Worm (Caenorhabditis elegans) whole organism, early embryonic: Measurements from ENCODE around the gene F11G11.13.
"Not testable (repeated sequence)": the region's sequence is repeated elsewhere in the genome, so short reads cannot be mapped to it uniquely, and the experiment has no call there.

Source experiments
- B0310.2 ChIP-seq: sonication (generic microtip); optimal IDR thresholded peaks from 2 replicates; lab custom pipeline; 2016; ENCODE audit warnings: mild to moderate bottlenecking, missing genetic modification characterization, missing compliant biosample characterization
- F13C5.2 ChIP-seq: sonication (generic microtip); optimal IDR thresholded peaks from 2 replicates; lab custom pipeline; 2017; ENCODE audit warnings: mild to moderate bottlenecking, missing genetic modification characterization, inconsistent platforms, missing compliant biosample characterization
- aly-1 ChIP-seq: sonication (generic microtip); optimal IDR thresholded peaks from 2 replicates; lab custom pipeline; 2016; ENCODE audit warnings: missing genetic modification characterization, missing compliant biosample characterization
- ama-1 ChIP-seq: fragments of 150-350 bp; optimal IDR thresholded peaks from 2 replicates; lab custom pipeline; 2014
- ceh-13 ChIP-seq: fragments of 200-800 bp; sonication (Bioruptor generic); optimal IDR thresholded peaks from 2 replicates; lab custom pipeline; 2018; ENCODE audit warnings: mild to moderate bottlenecking, missing genetic modification characterization, missing compliant biosample characterization
- ceh-36 ChIP-seq: sonication (generic microtip); optimal IDR thresholded peaks from 2 replicates; lab custom pipeline; 2016; ENCODE audit warnings: missing genetic modification characterization, inconsistent platforms, missing compliant biosample characterization
- ets-7 ChIP-seq: sonication (generic microtip); optimal IDR thresholded peaks from 2 replicates; lab custom pipeline; 2016; ENCODE audit warnings: missing genotype, missing genetic modification characterization, missing compliant biosample characterization
- flt-1 ChIP-seq: fragments of 200-800 bp; sonication (Bioruptor generic); IDR thresholded peaks from 2 replicates; pipeline ENCODE4 v1.3.6; 2022; ENCODE audit warnings: missing genetic modification characterization, missing compliant biosample characterization
- hmbx-1 ChIP-seq: sonication (generic microtip); optimal IDR thresholded peaks from 2 replicates; lab custom pipeline; 2016; ENCODE audit warnings: mild to moderate bottlenecking, missing genetic modification characterization, missing compliant biosample characterization
- hmg-4 ChIP-seq: fragments of 200-800 bp; sonication (Bioruptor generic); optimal IDR thresholded peaks from 2 replicates; lab custom pipeline; 2018; ENCODE audit warnings: mild to moderate bottlenecking, missing genetic modification characterization, missing compliant biosample characterization
- hnd-1 ChIP-seq: sonication (generic microtip); optimal IDR thresholded peaks from 2 replicates; lab custom pipeline; 2016; ENCODE audit warnings: missing genetic modification characterization, missing compliant biosample characterization
- pes-1 ChIP-seq: fragments of 200-800 bp; sonication (Bioruptor generic); IDR thresholded peaks from 2 replicates; pipeline ENCODE4 v1.3.6; 2022; ENCODE audit warnings: missing genetic modification reagents, missing genetic modification characterization, missing compliant biosample characterization
- scrt-1 ChIP-seq: fragments of 200-800 bp; sonication (Bioruptor generic); IDR thresholded peaks from 2 replicates; pipeline ENCODE4 v1.3.6; 2022; ENCODE audit warnings: missing genetic modification characterization, missing compliant biosample characterization
- sea-1 ChIP-seq: fragments of 200-800 bp; sonication (Bioruptor generic); conservative IDR thresholded peaks from 2 replicates; pipeline ENCODE4 v1.3.6; 2022; ENCODE audit warnings: missing genetic modification characterization, missing compliant biosample characterization
- tbx-11 ChIP-seq: fragments of 200-800 bp; sonication (Bioruptor generic); IDR thresholded peaks from 2 replicates; pipeline ENCODE4 v1.3.6; 2022; ENCODE audit warnings: missing genetic modification characterization, missing compliant biosample characterization
- tbx-37 ChIP-seq: fragments of 200-800 bp; sonication (Bioruptor generic); conservative IDR thresholded peaks from 2 replicates; pipeline ENCODE4 v1.3.6; 2022; ENCODE audit warnings: missing genetic modification reagents, missing genetic modification characterization, missing compliant biosample characterization
- tra-4 ChIP-seq: sonication (generic microtip); optimal IDR thresholded peaks from 2 replicates; lab custom pipeline; 2017; ENCODE audit warnings: missing genetic modification characterization, missing compliant biosample characterization

Gene F11G11.13

DNA sequence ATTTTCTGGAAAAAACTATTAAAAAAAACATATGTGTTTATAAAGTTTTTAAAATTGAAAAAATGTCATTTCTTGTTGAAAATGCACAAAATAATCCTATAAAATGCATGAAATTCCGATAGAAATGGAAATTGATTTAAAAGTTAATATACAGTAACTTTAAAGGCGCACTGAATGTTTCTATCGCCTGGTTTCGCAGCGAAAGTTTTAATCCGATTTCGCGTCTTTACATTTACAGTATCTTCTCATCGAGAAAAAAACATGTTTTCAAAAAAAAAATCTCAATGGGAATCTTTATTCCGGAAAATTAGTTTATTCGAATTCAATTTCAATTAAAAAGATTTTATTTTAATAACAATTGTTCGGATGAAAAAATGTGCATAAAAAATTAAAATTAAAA, 38.2 kb upstream of the F11G11.13 start, which contains the start of gene R05F9.11:
TSS of gene R05F9.11 (minus strand) at position 5 of the 400 bp plus-strand sequence.
- no peak for TF ChIP-seq ceh-36
- no peak for TF ChIP-seq ama-1 (lab: Kevin White, UChicago)
- TF ChIP-seq tbx-11 (GFP tag; lab: Robert Waterston, UW) = no peak
- TF ChIP-seq hmg-4 (GFP tag; lab: Kevin White, UChicago) = no peak
- TF ChIP-seq ceh-13 (GFP tag; lab: Kevin White, UChicago) = no peak
- TF ChIP-seq hnd-1 (tag; lab: Kevin White, UChicago) = no peak
- TF ChIP-seq tra-4 (tag; lab: Kevin White, UChicago) = no peak
- no peak for TF ChIP-seq aly-1
- no peak for TF ChIP-seq sea-1
- TF ChIP-seq ets-7 = no peak
- no peak for TF ChIP-seq hmbx-1 (tag; lab: Kevin White, UChicago)
- no peak for TF ChIP-seq F13C5.2

DNA sequence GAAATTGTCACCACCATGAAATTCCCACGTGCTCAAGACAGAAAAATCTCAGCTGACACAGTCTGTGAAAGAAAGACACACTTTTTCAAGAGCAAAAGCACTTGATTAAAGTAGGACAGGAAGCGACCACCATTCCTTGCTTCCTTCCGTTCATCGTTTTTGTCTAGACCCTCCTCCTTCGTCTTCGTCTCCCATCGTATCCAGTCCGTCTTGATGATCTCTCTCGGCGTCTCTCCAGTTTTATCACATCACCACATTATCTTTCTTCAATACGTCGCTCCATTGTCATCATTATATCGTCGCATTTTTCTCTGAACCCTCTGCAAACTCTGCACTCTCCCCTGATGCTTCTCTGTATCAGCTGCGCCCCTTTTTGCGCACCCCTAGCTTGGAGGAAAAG, 32.2 kb upstream of the F11G11.13 start:
- TF ChIP-seq hnd-1 (tag; lab: Kevin White, UChicago) (no peak), aly-1 (no peak), sea-1 (no peak), ceh-13 (GFP tag; lab: Kevin White, UChicago) (no peak), flt-1 (GFP tag; lab: Robert Waterston, UW) (no peak), ceh-36 (no peak), ets-7 (no peak), tra-4 (tag; lab: Kevin White, UChicago) (no peak), tbx-11 (GFP tag; lab: Robert Waterston, UW) (no peak), scrt-1 (GFP tag; lab: Robert Waterston, UW) (no peak), hmg-4 (GFP tag; lab: Kevin White, UChicago) (no peak), tbx-37 (GFP tag; lab: Robert Waterston, UW) (no peak), hmbx-1 (tag; lab: Kevin White, UChicago) (no peak), pes-1 (GFP tag; lab: Robert Waterston, UW) (no peak), B0310.2 (tag; lab: Kevin White, UChicago) (no peak), ama-1 (lab: Kevin White, UChicago) (no peak), F13C5.2 (no peak)

DNA sequence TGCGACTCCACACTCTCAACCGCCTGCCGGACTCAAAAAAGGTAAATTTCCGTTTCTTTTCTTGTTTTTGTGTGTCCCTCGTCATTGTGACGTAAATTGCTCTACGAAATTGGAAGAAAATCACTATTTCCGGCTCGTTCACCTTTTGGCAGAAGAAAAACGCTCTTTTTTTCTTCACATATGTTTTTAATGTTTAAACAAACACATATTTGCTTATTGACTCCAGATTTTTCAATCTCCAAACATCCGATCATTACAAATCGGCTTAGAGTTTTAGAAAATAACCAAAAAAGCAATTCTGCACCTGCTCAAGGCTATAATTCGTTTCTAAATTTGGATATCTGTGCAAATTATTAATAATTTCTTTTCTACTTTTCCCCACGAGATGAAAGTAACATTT, 29.9 kb upstream of the F11G11.13 start:
- TF ChIP-seq tbx-11 (GFP tag; lab: Robert Waterston, UW) (no peak), ceh-36 (no peak)

DNA sequence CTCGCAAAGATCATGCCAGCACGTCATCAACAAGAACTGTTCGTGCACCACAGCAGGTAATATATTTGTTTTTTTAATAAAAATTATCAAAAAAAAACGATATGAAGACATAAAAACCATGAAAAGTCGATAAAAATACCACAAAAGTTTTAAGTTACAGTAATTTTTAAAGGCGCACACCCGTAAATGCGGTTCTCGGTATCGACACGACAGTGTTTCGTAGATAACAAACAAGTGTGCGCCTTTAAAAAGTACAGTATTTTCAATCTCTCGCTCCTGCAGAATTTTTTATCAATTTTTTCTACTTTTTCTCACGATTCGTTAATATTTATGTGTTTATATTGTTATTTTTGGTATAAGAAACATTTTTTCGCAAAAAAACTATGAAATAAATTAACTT, 29.4 kb upstream of the F11G11.13 start:
- TF ChIP-seq ceh-36 (no peak), aly-1 (no peak)

DNA sequence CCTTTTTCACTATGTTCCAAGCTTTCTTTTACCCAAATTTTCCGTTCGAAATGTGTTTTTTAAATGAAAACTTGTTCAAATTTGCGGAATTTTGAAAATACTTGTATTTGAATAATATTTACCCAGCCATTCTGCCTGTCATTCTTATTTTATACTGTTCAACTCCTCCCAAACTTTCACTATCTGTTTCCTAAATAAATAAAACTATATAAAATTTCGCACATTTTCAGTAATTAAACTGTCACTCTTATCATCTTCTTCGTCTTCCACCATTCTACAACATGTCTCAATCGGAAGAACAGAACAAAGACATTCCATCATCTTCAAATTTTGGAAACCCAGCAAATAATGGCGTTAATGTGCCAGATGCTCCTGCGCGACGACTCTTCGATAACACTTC, 28.8 kb upstream of the F11G11.13 start, which contains the start of gene btbd-10:
TSS of gene btbd-10 (plus strand) at position 231 of the 400 bp plus-strand sequence.
- TF ChIP-seq ceh-13 (GFP tag; lab: Kevin White, UChicago) (no peak), tra-4 (tag; lab: Kevin White, UChicago) (no peak), ama-1 (lab: Kevin White, UChicago) (no peak), hmg-4 (GFP tag; lab: Kevin White, UChicago) (no peak), aly-1 (no peak), F13C5.2 (no peak), hmbx-1 (tag; lab: Kevin White, UChicago) (no peak), ets-7 (no peak)

DNA sequence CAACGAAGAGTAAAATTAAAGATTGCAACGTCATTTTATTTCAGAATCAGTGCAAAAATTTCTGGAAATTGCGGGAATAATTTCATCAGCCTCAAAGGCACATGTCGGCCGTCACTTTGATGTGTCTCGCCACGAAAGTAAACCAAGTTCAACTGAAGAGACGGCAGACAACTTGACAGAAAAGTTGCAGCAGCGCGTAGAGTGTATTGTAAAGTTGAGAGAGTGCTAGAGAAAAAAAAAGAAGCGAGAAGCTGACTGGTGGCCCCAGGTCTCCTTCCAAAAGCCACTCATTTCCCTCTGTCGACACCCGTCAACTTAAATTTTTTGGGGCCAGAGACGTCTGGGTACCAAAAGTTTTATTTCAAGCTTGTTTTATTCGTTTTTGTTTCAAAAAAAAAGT, 28.3 kb upstream of the F11G11.13 start:
- TF ChIP-seq pes-1 (GFP tag; lab: Robert Waterston, UW) = no peak
- TF ChIP-seq F13C5.2 = peak; percentile 3
- no peak for TF ChIP-seq tbx-11 (GFP tag; lab: Robert Waterston, UW)
- no peak for TF ChIP-seq ceh-36
- TF ChIP-seq aly-1 = no peak
- no peak for TF ChIP-seq ama-1 (lab: Kevin White, UChicago)
- no peak for TF ChIP-seq tra-4 (tag; lab: Kevin White, UChicago)
- TF ChIP-seq scrt-1 (GFP tag; lab: Robert Waterston, UW) = no peak

DNA sequence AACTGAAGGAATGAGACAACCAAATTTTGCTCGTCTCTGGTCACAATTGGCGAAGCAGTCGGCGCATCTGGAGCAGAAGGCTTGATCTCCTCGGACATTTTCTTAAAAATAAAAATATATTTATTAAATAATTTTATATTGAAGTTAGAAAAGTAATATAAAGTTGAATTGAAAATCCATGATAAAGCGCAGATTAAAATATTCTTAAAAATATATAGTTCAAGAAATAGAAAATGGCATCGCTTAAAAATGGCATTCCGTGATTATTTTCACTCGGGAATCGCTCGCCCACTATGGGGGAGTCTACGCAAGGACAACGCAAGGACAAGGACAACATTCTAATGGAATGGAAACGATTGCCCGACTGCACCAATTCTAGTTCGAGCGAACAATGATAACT, 27.7 kb upstream of the F11G11.13 start, which contains the start of gene sgt-1:
TSS of gene sgt-1 (minus strand) at position 101 of the 400 bp plus-strand sequence.
- not testable (repeated sequence) for TF ChIP-seq scrt-1 (GFP tag; lab: Robert Waterston, UW); ceh-36; hnd-1 (tag; lab: Kevin White, UChicago)

DNA sequence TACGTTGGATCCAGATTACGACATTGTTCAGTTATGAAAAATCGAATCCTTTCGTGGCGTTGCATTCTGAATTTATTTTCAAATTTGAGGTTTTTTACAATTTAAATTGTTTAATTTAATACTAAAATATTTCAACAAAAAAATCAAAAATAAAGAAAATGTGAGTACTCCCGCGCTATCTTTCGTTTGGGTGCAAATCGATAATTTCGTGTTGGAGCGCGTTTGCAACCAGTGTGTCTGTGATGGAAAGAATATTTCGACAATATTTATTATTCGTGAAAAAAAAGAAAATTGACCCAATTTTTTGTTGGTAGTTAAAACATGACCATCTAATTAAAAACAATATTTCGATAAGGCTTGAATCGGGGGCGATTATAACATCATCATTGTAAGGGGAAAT, 26.1 kb upstream of the F11G11.13 start, which contains the start of gene R05F9.9:
TSS of gene R05F9.9 (minus strand) at position 66 of the 400 bp plus-strand sequence.
- TF ChIP-seq scrt-1 (GFP tag; lab: Robert Waterston, UW) (no peak), ets-7 (no peak), tbx-11 (GFP tag; lab: Robert Waterston, UW) (no peak), ceh-36 (no peak), hnd-1 (tag; lab: Kevin White, UChicago) (no peak)

DNA sequence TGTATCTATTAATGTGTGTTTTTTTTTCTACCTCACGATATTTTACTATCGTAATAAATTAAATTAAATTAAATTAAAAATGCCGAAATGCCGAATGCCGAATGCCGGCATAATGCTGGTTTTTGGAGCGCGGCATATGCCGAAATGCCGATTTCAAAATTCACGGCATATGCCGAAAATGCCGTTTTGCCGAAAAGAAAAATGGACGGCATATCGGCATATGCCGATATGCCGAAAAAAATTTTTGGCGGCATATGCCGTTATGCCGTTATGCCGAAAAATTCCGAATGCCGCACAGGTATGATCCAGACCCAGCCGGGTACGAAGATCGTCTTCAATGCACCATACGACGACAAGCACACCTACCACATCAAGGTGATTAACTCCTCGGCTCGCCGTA, 22.6 kb upstream of the F11G11.13 start, which contains the start of gene msp-32:
TSS of gene msp-32 (plus strand) at position 301 of the 400 bp plus-strand sequence.
- TF ChIP-seq F13C5.2; aly-1; hmg-4 (GFP tag; lab: Kevin White, UChicago): not testable (repeated sequence)
